Worm (Caenorhabditis elegans) whole organism, L2 larva: ENCODE data around the gene Y50D4B.1.

ENCODE experiments used
- C34F6.9 ChIP-seq: fragments of 150-350 bp; optimal IDR thresholded peaks from 2 replicates; lab custom pipeline; 2014; ENCODE audit warnings: missing biosample characterization, missing genetic modification characterization
- F13H6.1 ChIP-seq: sonication (generic microtip); optimal IDR thresholded peaks from 2 replicates; lab custom pipeline; 2016; ENCODE audit warnings: missing genetic modification characterization, missing compliant biosample characterization
- R02D3.7 ChIP-seq: fragments of 150-350 bp; optimal IDR thresholded peaks from 2 replicates; lab custom pipeline; 2014; ENCODE audit warnings: missing biosample characterization, missing genetic modification characterization
- Y55F3AM.14 ChIP-seq: fragments of 200-800 bp; sonication (Bioruptor generic); optimal IDR thresholded peaks from 2 replicates; lab custom pipeline; 2018; ENCODE audit warnings: mild to moderate bottlenecking, missing genetic modification characterization, missing compliant biosample characterization
- alr-1 ChIP-seq: fragments of 150-350 bp; optimal IDR thresholded peaks from 2 replicates; lab custom pipeline; 2014; ENCODE audit warnings: missing biosample characterization, missing genetic modification characterization
- ama-1 ChIP-seq: fragments of 150-350 bp; optimal IDR thresholded peaks from 2 replicates; lab custom pipeline; 2018; ENCODE audit warnings: inconsistent platforms
- blmp-1 ChIP-seq: sonication (generic microtip); optimal IDR thresholded peaks from 2 replicates; lab custom pipeline; 2017; ENCODE audit warnings: missing genetic modification characterization, mild to moderate bottlenecking, missing compliant biosample characterization, antibody characterized with exemption, moderate library complexity; ENCODE audit not compliant: insufficient read depth
- ceh-82 ChIP-seq: fragments of 150-350 bp; optimal IDR thresholded peaks from 2 replicates; lab custom pipeline; 2014; ENCODE audit warnings: missing biosample characterization, missing genetic modification characterization
- crh-2 ChIP-seq: sonication (generic microtip); optimal IDR thresholded peaks from 2 replicates; lab custom pipeline; 2017; ENCODE audit warnings: missing biosample characterization, missing genetic modification characterization
- dmd-4 ChIP-seq: sonication (generic microtip); optimal IDR thresholded peaks from 2 replicates; lab custom pipeline; 2017; ENCODE audit warnings: missing biosample characterization, missing genetic modification characterization
- egl-27 ChIP-seq: sonication (generic microtip); optimal IDR thresholded peaks from 3 replicates; lab custom pipeline; 2017; ENCODE audit warnings: missing biosample characterization, missing genetic modification reagents, missing genetic modification characterization
- elt-1 ChIP-seq: fragments of 150-350 bp; optimal IDR thresholded peaks from 2 replicates; lab custom pipeline; 2014; ENCODE audit warnings: missing biosample characterization, missing genetic modification characterization
- fos-1 ChIP-seq: fragments of 150-350 bp; optimal IDR thresholded peaks from 2 replicates; lab custom pipeline; 2014; ENCODE audit warnings: missing biosample characterization, missing genetic modification characterization
- gmeb-1 ChIP-seq: fragments of 150-350 bp; optimal IDR thresholded peaks from 2 replicates; lab custom pipeline; 2014; ENCODE audit warnings: missing biosample characterization, missing genetic modification characterization
- lin-11 ChIP-seq: fragments of 150-350 bp; sonication (generic microtip); optimal IDR thresholded peaks from 2 replicates; lab custom pipeline; 2014; ENCODE audit warnings: missing biosample characterization, missing genetic modification characterization, inconsistent platforms, mixed read lengths
- lin-13 ChIP-seq: fragments of 150-350 bp; optimal IDR thresholded peaks from 2 replicates; lab custom pipeline; 2014; ENCODE audit warnings: missing biosample characterization, missing genetic modification reagents, missing genetic modification characterization
- lin-39 ChIP-seq: fragments of 150-350 bp; optimal IDR thresholded peaks from 2 replicates; lab custom pipeline; 2014; ENCODE audit warnings: missing biosample characterization, missing genetic modification reagents, missing genetic modification characterization
- lsy-2 ChIP-seq, 2 experiments: fragments of 150-350 bp in 1 of 2; sonication (generic microtip) in 1 of 2; optimal IDR thresholded peaks; 2 replicates each; lab custom pipeline; 2014 to 2017; ENCODE audit warnings: missing biosample characterization in 2 of 2, missing genetic modification characterization in 2 of 2
- mab-5 ChIP-seq: fragments of 150-350 bp; optimal IDR thresholded peaks from 2 replicates; lab custom pipeline; 2014; ENCODE audit warnings: missing biosample characterization, missing genetic modification characterization
- mbf-1 ChIP-seq: sonication (generic microtip); optimal IDR thresholded peaks from 2 replicates; lab custom pipeline; 2017; ENCODE audit warnings: missing biosample characterization, missing genetic modification characterization
- mdl-1 ChIP-seq, 2 experiments: fragments of 150-350 bp in 1 of 2; sonication (generic microtip) in 1 of 2; optimal IDR thresholded peaks; 2 replicates each; lab custom pipeline; 2017; ENCODE audit warnings: missing biosample characterization in 2 of 2, missing genetic modification characterization in 2 of 2
- nhr-10 ChIP-seq: sonication (generic microtip); optimal IDR thresholded peaks from 2 replicates; lab custom pipeline; 2017; ENCODE audit warnings: missing biosample characterization, missing genetic modification characterization
- nhr-11 ChIP-seq: fragments of 150-350 bp; optimal IDR thresholded peaks from 2 replicates; lab custom pipeline; 2014; ENCODE audit warnings: missing biosample characterization, missing genetic modification characterization
- nhr-12 ChIP-seq: fragments of 150-350 bp; optimal IDR thresholded peaks from 2 replicates; lab custom pipeline; 2014; ENCODE audit warnings: missing biosample characterization, missing genetic modification characterization
- nhr-21 ChIP-seq: fragments of 150-350 bp; optimal IDR thresholded peaks from 2 replicates; lab custom pipeline; 2014; ENCODE audit warnings: missing biosample characterization, missing genetic modification characterization
- nhr-237 ChIP-seq: fragments of 150-350 bp; optimal IDR thresholded peaks from 2 replicates; lab custom pipeline; 2014; ENCODE audit warnings: missing biosample characterization, missing genetic modification characterization
- nhr-25 ChIP-seq: fragments of 150-350 bp; sonication (generic microtip); optimal IDR thresholded peaks from 3 replicates; lab custom pipeline; 2014; ENCODE audit warnings: missing biosample characterization, missing genetic modification characterization
- skn-1 ChIP-seq: sonication (generic microtip); optimal IDR thresholded peaks from 2 replicates; lab custom pipeline; 2017; ENCODE audit warnings: missing biosample characterization, missing genetic modification characterization
- sma-9 ChIP-seq, 2 experiments: fragments of 150-350 bp in 1 of 2; sonication (generic microtip) in 1 of 2; optimal IDR thresholded peaks; 2 replicates each; lab custom pipeline; 2014 to 2016; ENCODE audit warnings: missing genetic modification characterization in 2 of 2, mild to moderate bottlenecking in 1 of 2, missing biosample characterization in 1 of 2, missing compliant biosample characterization in 1 of 2, missing genetic modification reagents in 1 of 2, moderate library complexity in 1 of 2
- snpc-4 ChIP-seq: fragments of 150-350 bp; optimal IDR thresholded peaks from 2 replicates; lab custom pipeline; 2014; ENCODE audit warnings: missing biosample characterization, missing genetic modification characterization
- unc-39 ChIP-seq: fragments of 150-350 bp; optimal IDR thresholded peaks from 2 replicates; lab custom pipeline; 2014; ENCODE audit warnings: missing biosample characterization, missing genetic modification characterization
- unc-55 ChIP-seq: fragments of 150-350 bp; sonication (generic microtip); optimal IDR thresholded peaks from 3 replicates; lab custom pipeline; 2014; ENCODE audit warnings: missing biosample characterization, missing genetic modification reagents, missing genetic modification characterization
- ztf-1 ChIP-seq: fragments of 200-800 bp; sonication (Bioruptor generic); conservative IDR thresholded peaks from 2 replicates; pipeline ENCODE4 v1.3.6; 2022; ENCODE audit warnings: missing genetic modification characterization, missing compliant biosample characterization
- ztf-11 ChIP-seq: sonication (generic microtip); optimal IDR thresholded peaks from 2 replicates; lab custom pipeline; 2017; ENCODE audit warnings: missing biosample characterization, missing genetic modification characterization
- ztf-4 ChIP-seq: fragments of 150-350 bp; optimal IDR thresholded peaks from 2 replicates; lab custom pipeline; 2014; ENCODE audit warnings: missing biosample characterization, missing genetic modification characterization

Gene Y50D4B.1

ce11 chrV:1151324-1151742 lies 38.6 kb downstream of the Y50D4B.1 start (continued):
- TF ChIP-seq lsy-2 (tag; optimal IDR thresholded peaks at IDR 0.05; lab: Kevin White, UChicago) = peak; percentile 93 to 95
- peak; percentile 98 for TF ChIP-seq crh-2 (tag; lab: Kevin White, UChicago)
- TF ChIP-seq lin-13 (GFP tag; lab: Kevin White, UChicago) = peak; percentile 97
- peak; percentile 100 for TF ChIP-seq Y55F3AM.14 (GFP tag; lab: Kevin White, UChicago)
- TF ChIP-seq mab-5 (tag; lab: Kevin White, UChicago) = peak; percentile 95
- peak; percentile 96 for TF ChIP-seq fos-1 (tag; lab: Kevin White, UChicago)
- TF ChIP-seq nhr-21 (tag; lab: Kevin White, UChicago) = peak; percentile 99
- peak; percentile 92 for TF ChIP-seq nhr-237
- TF ChIP-seq elt-1 (tag; lab: Kevin White, UChicago) = no peak
- TF ChIP-seq mdl-1 (tag; optimal IDR thresholded peaks at IDR 0.05; lab: Kevin White, UChicago) = peak; percentile 90 to 97
- TF ChIP-seq sma-9 (GFP tag; optimal IDR thresholded peaks at IDR 0.05; lab: Kevin White, UChicago) = peak; percentile 97
- no peak for TF ChIP-seq sma-9 (tag; optimal IDR thresholded peaks at IDR 0.05; lab: Kevin White, UChicago)
- TF ChIP-seq ama-1 (lab: Kevin White, UChicago) = no peak
- TF ChIP-seq nhr-11 (tag; lab: Kevin White, UChicago) = peak; percentile 87
- no peak for TF ChIP-seq alr-1
- peak; percentile 92 for TF ChIP-seq nhr-25 (tag; lab: Kevin White, UChicago)
- TF ChIP-seq mbf-1 = no peak
- TF ChIP-seq ztf-11 = peak; percentile 77
- TF ChIP-seq ztf-1 (GFP tag; lab: Robert Waterston, UW) = peak; percentile 92; the same call in 1 of the 2 replicates
- TF ChIP-seq ztf-4 = peak; percentile 98
- TF ChIP-seq C34F6.9 = peak; percentile 98
- peak; percentile 45 for TF ChIP-seq blmp-1 (tag; lab: Kevin White, UChicago)
- peak; percentile 93 for TF ChIP-seq nhr-10 (tag; lab: Kevin White, UChicago)
- TF ChIP-seq lin-11 (tag; lab: Kevin White, UChicago) = peak; percentile 99
- TF ChIP-seq, all 48 proteins: peak for 39

ce11 chrV:1151830-1152229 lies 39.1 kb downstream of the Y50D4B.1 start:
- TF ChIP-seq lin-13 (GFP tag; lab: Kevin White, UChicago) (no peak), F13H6.1 (tag; lab: Kevin White, UChicago) (no peak), C34F6.9 (no peak), sma-9 (GFP tag; optimal IDR thresholded peaks at IDR 0.05; lab: Kevin White, UChicago) (no peak), sma-9 (tag; optimal IDR thresholded peaks at IDR 0.05; lab: Kevin White, UChicago) (no peak)

- TF ChIP-seq ztf-11 = no peak
- no peak for TF ChIP-seq dmd-4 (tag; lab: Kevin White, UChicago)
- no peak for TF ChIP-seq R02D3.7 (tag; lab: Kevin White, UChicago)
- TF ChIP-seq egl-27 (tag; lab: Kevin White, UChicago) = no peak
- no peak for TF ChIP-seq unc-55 (GFP tag; lab: Kevin White, UChicago)
- no peak for TF ChIP-seq gmeb-1
- TF ChIP-seq nhr-237 = no peak
- TF ChIP-seq mdl-1 (tag; optimal IDR thresholded peaks at IDR 0.05; lab: Kevin White, UChicago) = no peak
- TF ChIP-seq ceh-82 (tag; lab: Kevin White, UChicago) = no peak
- no peak for TF ChIP-seq lin-39 (tag; lab: Kevin White, UChicago)
- no peak for TF ChIP-seq nhr-21 (tag; lab: Kevin White, UChicago)
- TF ChIP-seq lin-13 (GFP tag; lab: Kevin White, UChicago) = no peak
- no peak for TF ChIP-seq unc-39 (tag; lab: Kevin White, UChicago)
Observed at ce11 chrV:1152736-1153135, 40.0 kb downstream of the Y50D4B.1 start.

ce11 chrV:1153387-1153786 lies 40.6 kb downstream of the Y50D4B.1 start:
- no peak for TF ChIP-seq nhr-11 (tag; lab: Kevin White, UChicago)
- TF ChIP-seq nhr-12 (tag; lab: Kevin White, UChicago) = no peak
- TF ChIP-seq R02D3.7 (tag; lab: Kevin White, UChicago) = no peak
- no peak for TF ChIP-seq snpc-4
- no peak for TF ChIP-seq nhr-237
- no peak for TF ChIP-seq ztf-1 (GFP tag; lab: Robert Waterston, UW)
- no peak for TF ChIP-seq ceh-82 (tag; lab: Kevin White, UChicago)
- no peak for TF ChIP-seq ztf-11
- TF ChIP-seq skn-1 (tag; lab: Kevin White, UChicago) = no peak
- TF ChIP-seq dmd-4 (tag; lab: Kevin White, UChicago) = no peak
- TF ChIP-seq C34F6.9 = no peak
- no peak for TF ChIP-seq nhr-10 (tag; lab: Kevin White, UChicago)
- TF ChIP-seq fos-1 (tag; lab: Kevin White, UChicago) = no peak
- TF ChIP-seq mbf-1 = no peak
